Fruit fly (Drosophila melanogaster) whole organism, embryonic: Measurements from ENCODE around the gene hook.
A peak's percentile ranks its signal among the peaks of the same experiment; 100 is the strongest.

Source experiments
- Antp ChIP-seq: fragments of 200-800 bp; sonication (Bioruptor generic); optimal IDR thresholded peaks from 3 replicates; lab custom pipeline; 2016; ENCODE audit warnings: missing biosample characterization, missing genetic modification characterization
- BEAF-32 ChIP-seq: fragments of 200-800 bp; sonication (Bioruptor generic); optimal IDR thresholded peaks from 3 replicates; lab custom pipeline; 2017; ENCODE audit warnings: missing biosample characterization, missing genetic modification characterization, mild to moderate bottlenecking, moderate library complexity, missing genetic modification reagents
- CG10565 ChIP-seq: fragments of 200-800 bp; sonication (Bioruptor generic); optimal IDR thresholded peaks from 3 replicates; lab custom pipeline; 2016; ENCODE audit warnings: missing biosample characterization, mild to moderate bottlenecking, missing genetic modification characterization
- CG11093 ChIP-seq: fragments of 200-800 bp; sonication (Bioruptor generic); IDR thresholded peaks from 3 replicates; pipeline ENCODE4 v1.3.6; 2022; ENCODE audit warnings: missing biosample characterization, missing genetic modification characterization
- CG12219 ChIP-seq: fragments of 200-800 bp; sonication (Bioruptor generic); optimal IDR thresholded peaks from 3 replicates; lab custom pipeline; 2018; ENCODE audit warnings: missing biosample characterization, mild to moderate bottlenecking, missing genetic modification characterization
- CG17568 ChIP-seq: fragments of 200-800 bp; sonication (Bioruptor generic); optimal IDR thresholded peaks from 2 replicates; lab custom pipeline; 2018; ENCODE audit warnings: missing biosample characterization, mild to moderate bottlenecking, missing genetic modification characterization, moderate library complexity
- CG2129 ChIP-seq: fragments of 200-800 bp; sonication (Bioruptor generic); IDR thresholded peaks from 2 replicates; pipeline ENCODE4 v1.3.6; 2022; ENCODE audit warnings: missing biosample characterization, missing genetic modification characterization; ENCODE audit not compliant: partially characterized antibody
- CG2875 ChIP-seq: fragments of 200-800 bp; sonication (Bioruptor generic); optimal IDR thresholded peaks from 2 replicates; lab custom pipeline; 2017; ENCODE audit warnings: missing biosample characterization, mild to moderate bottlenecking, missing genetic modification characterization, missing genetic modification reagents
- CG30020 ChIP-seq: fragments of 200-800 bp; optimal IDR thresholded peaks from 2 replicates; lab custom pipeline; 2019; ENCODE audit warnings: missing biosample characterization, mild to moderate bottlenecking, missing genetic modification characterization, moderate library complexity
- CG31224 ChIP-seq: fragments of 200-800 bp; sonication (Bioruptor generic); IDR thresholded peaks from 2 replicates; pipeline ENCODE4 v1.3.6; 2022; ENCODE audit warnings: missing biosample characterization, missing genetic modification characterization
- CG4404 ChIP-seq: fragments of 200-800 bp; sonication (Bioruptor generic); IDR thresholded peaks from 2 replicates; pipeline ENCODE4 v1.3.6; 2022; ENCODE audit warnings: missing biosample characterization, missing genetic modification characterization
- CG7745 ChIP-seq: fragments of 200-800 bp; sonication (Bioruptor generic); optimal IDR thresholded peaks from 2 replicates; lab custom pipeline; 2018; ENCODE audit warnings: missing biosample characterization, mild to moderate bottlenecking, missing genetic modification characterization, moderate library complexity
- CkIIα-i1 ChIP-seq: fragments of 200-800 bp; sonication (Bioruptor generic); IDR thresholded peaks from 2 replicates; pipeline ENCODE4 v1.3.6; 2022; ENCODE audit warnings: missing biosample characterization, missing genetic modification characterization
- Eip74EF ChIP-seq, 2 experiments: fragments of 200-800 bp in 1 of 2; fragments of >200 bp in 1 of 2; sonication (Bioruptor generic) in 1 of 2; optimal IDR thresholded peaks; 2 replicates each; lab custom pipeline; 2017 to 2019; ENCODE audit warnings: missing biosample characterization in 2 of 2, missing genetic modification characterization in 2 of 2, mild to moderate bottlenecking in 1 of 2, moderate library complexity in 1 of 2
- Fer2 ChIP-seq: fragments of 200-800 bp; sonication (Bioruptor generic); optimal IDR thresholded peaks from 2 replicates; lab custom pipeline; 2018; ENCODE audit warnings: missing biosample characterization, mild to moderate bottlenecking, missing genetic modification characterization, moderate library complexity
- Hey ChIP-seq: fragments of 200-800 bp; sonication (Bioruptor generic); optimal IDR thresholded peaks from 3 replicates; lab custom pipeline; 2018; ENCODE audit warnings: missing biosample characterization, mild to moderate bottlenecking, missing genetic modification characterization
- Kr ChIP-seq: fragments of 200-800 bp; sonication (Bioruptor generic); optimal IDR thresholded peaks from 2 replicates; lab custom pipeline; 2017; ENCODE audit warnings: missing biosample characterization, mild to moderate bottlenecking, missing genetic modification characterization
- Lpt ChIP-seq: fragments of >200 bp; optimal IDR thresholded peaks from 2 replicates; lab custom pipeline; 2018; ENCODE audit warnings: missing biosample characterization, missing genetic modification characterization
- Med ChIP-seq: fragments of 200-800 bp; sonication (Bioruptor generic); peaks from one replicate; lab custom pipeline; 2016; ENCODE audit warnings: missing biosample characterization, missing genetic modification characterization, mild to moderate bottlenecking, inconsistent platforms, moderate library complexity
- NFAT ChIP-seq: fragments of 200-800 bp; sonication (Bioruptor generic); IDR thresholded peaks from 2 replicates; pipeline ENCODE4 v1.3.6; 2022; ENCODE audit warnings: missing biosample characterization, missing genetic modification characterization
- Ravus ChIP-seq: fragments of 200-800 bp; sonication (Bioruptor generic); IDR thresholded peaks from 2 replicates; pipeline ENCODE4 v1.3.6; 2022; ENCODE audit warnings: missing biosample characterization, missing genetic modification characterization
- abd-A ChIP-seq: fragments of 200-800 bp; sonication (Bioruptor generic); optimal IDR thresholded peaks from 3 replicates; lab custom pipeline; 2019; ENCODE audit warnings: missing biosample characterization, mild to moderate bottlenecking, missing genetic modification characterization, moderate library complexity
- chinmo ChIP-seq: fragments of 200-800 bp; sonication (Bioruptor generic); IDR thresholded peaks from 4 replicates; pipeline ENCODE4 v1.3.6; 2022; ENCODE audit warnings: missing biosample characterization, missing genetic modification characterization; ENCODE audit not compliant: partially characterized antibody
- crc ChIP-seq: fragments of 200-800 bp; sonication (Bioruptor generic); optimal IDR thresholded peaks from 2 replicates; lab custom pipeline; 2016; ENCODE audit warnings: missing biosample characterization, missing genetic modification characterization
- fru ChIP-seq: fragments of >200 bp; optimal IDR thresholded peaks from 2 replicates; lab custom pipeline; 2017
- fu2 ChIP-seq: fragments of 200-800 bp; sonication (Bioruptor generic); optimal IDR thresholded peaks from 2 replicates; lab custom pipeline; 2016; ENCODE audit warnings: missing biosample characterization, missing genetic modification characterization
- gfzf ChIP-seq: fragments of 200-800 bp; sonication (Bioruptor generic); optimal IDR thresholded peaks from 2 replicates; lab custom pipeline; 2016; ENCODE audit warnings: missing biosample characterization, mild to moderate bottlenecking, missing genetic modification characterization, moderate library complexity
- grn ChIP-seq: fragments of 200-800 bp; sonication (Bioruptor generic); optimal IDR thresholded peaks from 3 replicates; lab custom pipeline; 2017; ENCODE audit warnings: missing biosample characterization, missing genetic modification characterization
- h ChIP-seq: fragments of >200 bp; optimal IDR thresholded peaks from 2 replicates; lab custom pipeline; 2017
- ken ChIP-seq: fragments of 200-800 bp; sonication (Bioruptor generic); IDR thresholded peaks from 3 replicates; pipeline ENCODE4 v1.3.6; 2022; ENCODE audit warnings: missing biosample characterization, missing genetic modification characterization
- lmd ChIP-seq: fragments of 200-800 bp; sonication (Bioruptor generic); IDR thresholded peaks from 2 replicates; pipeline ENCODE4 v1.3.6; 2022; ENCODE audit warnings: missing biosample characterization, missing genetic modification characterization
- lov ChIP-seq, 2 experiments: fragments of 200-800 bp in 1 of 2; fragments of >200 bp in 1 of 2; sonication (Bioruptor generic) in 1 of 2; IDR thresholded peaks in 1 of 2; optimal IDR thresholded peaks in 1 of 2; 2 replicates in 1 of 2; 3 replicates in 1 of 2; pipeline versions ENCODE4 v1.3.6 to Lab custom; 2017 to 2022; ENCODE audit warnings: missing biosample characterization in 1 of 2, missing genetic modification characterization in 1 of 2
- nerfin-2 ChIP-seq: fragments of 200-800 bp; sonication (Bioruptor generic); IDR thresholded peaks from 2 replicates; pipeline ENCODE4 v1.3.6; 2022; ENCODE audit warnings: missing biosample characterization, missing genetic modification characterization; ENCODE audit not compliant: partially characterized antibody
- nmo ChIP-seq: fragments of 200-800 bp; sonication (Bioruptor generic); optimal IDR thresholded peaks from 2 replicates; lab custom pipeline; 2018; ENCODE audit warnings: missing biosample characterization, mild to moderate bottlenecking, missing genetic modification characterization, moderate library complexity
- pb ChIP-seq: fragments of 200-800 bp; sonication (Bioruptor generic); optimal IDR thresholded peaks from 3 replicates; lab custom pipeline; 2016; ENCODE audit warnings: missing biosample characterization, missing genetic modification characterization
- pnt ChIP-seq: fragments of 200-800 bp; sonication (Bioruptor generic); optimal IDR thresholded peaks from 3 replicates; lab custom pipeline; 2016; ENCODE audit warnings: missing biosample characterization, missing genetic modification characterization
- sens ChIP-seq: fragments of 200-800 bp; sonication (Bioruptor generic); peaks from one replicate; lab custom pipeline; 2016; ENCODE audit warnings: missing biosample characterization, missing genetic modification characterization
- sim ChIP-seq: fragments of 200-800 bp; sonication (Bioruptor generic); IDR thresholded peaks from 2 replicates; pipeline ENCODE4 v1.3.6; 2022; ENCODE audit warnings: missing biosample characterization, missing genetic modification characterization
- stc ChIP-seq: fragments of 200-800 bp; sonication (Bioruptor generic); IDR thresholded peaks from 2 replicates; pipeline ENCODE4 v1.3.6; 2022; ENCODE audit warnings: missing biosample characterization, missing genetic modification characterization
- tap ChIP-seq: fragments of 200-800 bp; optimal IDR thresholded peaks from 3 replicates; lab custom pipeline; 2019; ENCODE audit warnings: missing biosample characterization, mild to moderate bottlenecking, missing genetic modification characterization, moderate library complexity
- tll ChIP-seq, 2 experiments: fragments of 200-800 bp in 1 of 2; fragments of >200 bp in 1 of 2; sonication (Bioruptor generic) in 1 of 2; optimal IDR thresholded peaks; 2 replicates each; lab custom pipeline; 2017 to 2019; ENCODE audit warnings: missing biosample characterization in 2 of 2, missing genetic modification characterization in 2 of 2, mild to moderate bottlenecking in 1 of 2, moderate library complexity in 1 of 2
- twi ChIP-seq: fragments of 200-800 bp; optimal IDR thresholded peaks from 2 replicates; lab custom pipeline; 2019; ENCODE audit warnings: missing biosample characterization, mild to moderate bottlenecking, missing genetic modification characterization, moderate library complexity
- z ChIP-seq: fragments of 200-800 bp; sonication (Bioruptor generic); IDR thresholded peaks from 3 replicates; pipeline ENCODE4 v1.3.6; 2022; ENCODE audit warnings: missing biosample characterization, missing genetic modification characterization
- zen2 ChIP-seq: fragments of 200-800 bp; sonication (Bioruptor generic); IDR thresholded peaks from 3 replicates; pipeline ENCODE4 v1.3.6; 2022; ENCODE audit warnings: missing biosample characterization, missing genetic modification characterization; ENCODE audit not compliant: partially characterized antibody
- zfh2 ChIP-seq: fragments of 200-800 bp; sonication (Bioruptor generic); optimal IDR thresholded peaks from 2 replicates; lab custom pipeline; 2016; ENCODE audit warnings: missing biosample characterization, missing genetic modification characterization

The hook gene

dm6 chr2L:19011895-19012645, 21.2 kb downstream of the hook start (continued):
- no peak for TF ChIP-seq gfzf (GFP tag; lab: Kevin White, UChicago)
- TF ChIP-seq CG17568: peak; percentile 69
- TF ChIP-seq Antp (GFP tag; lab: Kevin White, UChicago): peak; percentile 86
- no peak for TF ChIP-seq CG7745
- no peak for TF ChIP-seq nerfin-2
- peak; percentile 76 for TF ChIP-seq fu2
- peak; percentile 84 for TF ChIP-seq CG11093 (GFP tag; lab: Robert Waterston, UW)
- no peak for TF ChIP-seq CG10565 (GFP tag; lab: Kevin White, UChicago)
- TF ChIP-seq Kr: no peak
- peak; percentile 95 for TF ChIP-seq sens (GFP tag; lab: Kevin White, UChicago)
- no peak for TF ChIP-seq h (lab: Kevin White, UChicago)
- peak; percentile 67 for TF ChIP-seq tap (tag; lab: Kevin White, UChicago)
- no peak for TF ChIP-seq tll (GFP tag; optimal IDR thresholded peaks at IDR 0.05; lab: Kevin White, UChicago)
- TF ChIP-seq CG30020 (tag; lab: Kevin White, UChicago): no peak
- no peak for TF ChIP-seq lov (optimal IDR thresholded peaks at IDR 0.05; lab: Kevin White, UChicago)
- 0 out of 3 replicates have a peak, but pooled peaks have one; percentile 41 for TF ChIP-seq lov (GFP tag; IDR thresholded peaks at IDR 0.05; lab: Robert Waterston, UW)

DNA sequence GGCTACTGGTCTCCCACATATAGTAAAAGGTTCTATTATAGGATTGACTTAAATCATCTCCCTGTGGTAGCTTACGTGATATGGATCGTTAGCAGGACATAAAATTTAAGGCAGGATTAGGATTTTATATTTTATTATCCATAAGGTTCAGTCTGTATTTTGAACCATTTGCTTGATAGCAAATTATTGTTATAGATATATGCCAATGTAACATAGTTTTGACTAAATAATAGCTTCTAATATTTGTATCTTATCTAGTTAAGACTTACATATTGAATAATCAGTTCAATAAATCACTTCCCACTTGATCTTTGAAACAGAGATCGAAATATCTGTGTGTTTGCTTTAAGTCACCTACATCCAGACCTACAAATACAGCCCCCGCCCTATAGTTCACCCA, 22.7 kb downstream of the hook start, which contains the start of gene robl37BC:
TSS of gene robl37BC (plus strand) at position 301 of the 400 bp plus-strand sequence.
- TF ChIP-seq fru (lab: Kevin White, UChicago) (no peak), nmo (no peak), CG2129 (no peak), CG31224 (GFP tag; lab: Robert Waterston, UW) (no peak)

DNA sequence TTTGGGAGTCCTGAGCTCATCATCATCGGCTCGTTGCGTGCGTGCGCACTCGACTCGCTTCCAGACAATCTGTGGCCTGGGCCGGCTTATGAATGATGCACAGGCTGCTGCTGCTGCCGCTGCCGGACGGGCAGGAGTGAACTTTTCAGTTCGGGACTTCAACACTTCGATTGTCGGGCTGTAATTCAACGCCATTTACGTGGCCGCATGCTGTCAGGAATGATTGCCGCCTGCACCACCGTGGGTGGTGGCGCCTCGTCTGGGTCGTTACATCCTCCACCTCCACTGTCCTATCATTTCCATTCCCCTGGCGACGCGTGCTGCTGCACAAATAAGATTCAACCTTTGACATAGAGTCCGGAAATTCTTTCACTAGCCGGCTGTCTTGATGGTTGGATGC, 23.3 kb downstream of the hook start:
- TF ChIP-seq Med (GFP tag; lab: Kevin White, UChicago): peak; percentile 29
- no peak for TF ChIP-seq ken (GFP tag; lab: Robert Waterston, UW)
- no peak for TF ChIP-seq CG2875 (GFP tag; lab: Kevin White, UChicago)
- TF ChIP-seq zen2 (GFP tag; lab: Robert Waterston, UW): 0 out of 3 replicates have a peak, but pooled peaks have one; percentile 38
- TF ChIP-seq abd-A (tag; lab: Kevin White, UChicago): peak; percentile 26
- TF ChIP-seq chinmo (GFP tag; lab: Robert Waterston, UW): 0 out of 4 replicates have a peak, but pooled peaks have one; percentile 57
- no peak for TF ChIP-seq CG4404 (GFP tag; lab: Robert Waterston, UW)
- TF ChIP-seq crc (GFP tag; lab: Kevin White, UChicago): no peak
- TF ChIP-seq sens (GFP tag; lab: Kevin White, UChicago): peak; percentile 26
- no peak for TF ChIP-seq Ravus
- no peak for TF ChIP-seq stc (GFP tag; lab: Robert Waterston, UW)
- 0 out of 2 replicates have a peak, but pooled peaks have one; percentile 11 for TF ChIP-seq lmd (GFP tag; lab: Robert Waterston, UW)
- TF ChIP-seq twi (tag; lab: Kevin White, UChicago): no peak
- TF ChIP-seq pb (GFP tag; lab: Kevin White, UChicago): no peak
- peak; percentile 96 for TF ChIP-seq Hey (tag; lab: Kevin White, UChicago)

DNA sequence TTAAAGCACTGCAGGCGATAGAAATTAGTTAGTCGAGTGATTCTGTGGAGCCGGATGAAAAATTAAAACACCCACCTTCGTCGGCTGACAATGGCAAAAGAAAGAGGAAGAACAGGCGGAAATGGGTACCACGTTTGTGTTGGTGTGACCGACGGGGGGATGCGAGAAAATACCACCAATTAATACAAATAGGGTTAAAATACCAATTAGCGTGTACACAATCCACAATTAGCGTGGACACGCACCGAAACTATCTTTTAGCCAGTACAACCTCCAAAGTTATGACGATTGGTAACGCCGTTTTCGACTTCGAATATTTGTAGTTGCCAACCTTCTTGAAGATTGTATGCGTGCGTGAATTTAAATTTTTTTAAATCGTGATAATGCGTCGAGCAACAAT, 24.2 kb downstream of the hook start, which contains the start of gene RpL30:
TSS of gene RpL30 (minus strand) at position 177 of the 400 bp plus-strand sequence.
- 0 out of 2 replicates have a peak, but pooled peaks have one; percentile 52 for TF ChIP-seq CkIIα-i1
- TF ChIP-seq Lpt (GFP tag; lab: Kevin White, UChicago): no peak
- peak; percentile 36 for TF ChIP-seq pnt
- TF ChIP-seq grn (GFP tag; lab: Kevin White, UChicago): peak; percentile 90
- peak; percentile 99 for TF ChIP-seq Med (GFP tag; lab: Kevin White, UChicago)
- peak; percentile 79 for TF ChIP-seq Antp (GFP tag; lab: Kevin White, UChicago)
- TF ChIP-seq Eip74EF (GFP tag; optimal IDR thresholded peaks at IDR 0.05; lab: Kevin White, UChicago): peak in 1 of 2 experiments; percentile 88
- TF ChIP-seq zfh2 (GFP tag; lab: Kevin White, UChicago): peak; percentile 87
- peak; percentile 71; the same call in 2 of the 3 replicates for TF ChIP-seq z (GFP tag; lab: Robert Waterston, UW)
- TF ChIP-seq BEAF-32 (GFP tag; lab: Kevin White, UChicago): peak; percentile 76
- TF ChIP-seq sim (GFP tag; lab: Robert Waterston, UW): peak; percentile 75
- TF ChIP-seq Fer2 (tag; lab: Kevin White, UChicago): peak; percentile 68
- TF ChIP-seq NFAT: peak; percentile 86
- TF ChIP-seq CG12219: peak; percentile 91
